Worm (Caenorhabditis elegans): ENCODE data around the gene xpo-1.

DNA sequence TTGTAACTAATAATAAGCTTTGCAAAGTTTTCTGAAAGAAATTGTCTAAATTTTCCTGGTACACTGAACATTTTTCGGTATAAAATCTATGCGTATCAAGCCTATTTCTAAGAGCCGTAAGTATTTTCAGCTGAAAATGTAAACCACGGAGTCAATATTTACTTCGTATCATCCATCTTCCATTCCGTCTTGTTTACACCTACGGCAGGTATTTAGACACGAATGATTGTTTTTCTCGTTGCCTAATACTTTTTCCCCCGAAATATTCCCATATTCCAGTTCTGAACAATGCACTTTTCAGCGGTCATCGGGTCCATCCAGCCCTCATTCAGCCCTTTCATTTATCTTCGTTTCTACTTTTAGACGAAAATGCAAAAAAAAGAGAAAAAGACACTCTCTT lies 42.8 kb downstream of the xpo-1 start:
- TF ChIP-seq pha-4 (tag; optimal IDR thresholded peaks at IDR 0.05) (peak; percentile 88), nhr-67 (tag; optimal IDR thresholded peaks at IDR 0.05) (no peak), fkh-10 (GFP tag; optimal IDR thresholded peaks at IDR 0.05) (no peak), ceh-9 (tag; optimal IDR thresholded peaks at IDR 0.05) (no peak), nhr-28 (tag; optimal IDR thresholded peaks at IDR 0.05) (no peak), ama-1 (optimal IDR thresholded peaks at IDR 0.05) (no peak), pqm-1 (tag; optimal IDR thresholded peaks at IDR 0.05) (no peak), nhr-25 (tag; optimal IDR thresholded peaks at IDR 0.05) (no peak), zag-1 (tag; optimal IDR thresholded peaks at IDR 0.05) (no peak), R02D3.7 (tag; optimal IDR thresholded peaks at IDR 0.05) (no peak), jun-1 (tag; optimal IDR thresholded peaks at IDR 0.05) (no peak), nhr-77 (tag; optimal IDR thresholded peaks at IDR 0.05) (no peak)

Measured in whole organism, L3 larva.